Worm (Caenorhabditis elegans): ENCODE measurements around the gene ttr-9.

DNA sequence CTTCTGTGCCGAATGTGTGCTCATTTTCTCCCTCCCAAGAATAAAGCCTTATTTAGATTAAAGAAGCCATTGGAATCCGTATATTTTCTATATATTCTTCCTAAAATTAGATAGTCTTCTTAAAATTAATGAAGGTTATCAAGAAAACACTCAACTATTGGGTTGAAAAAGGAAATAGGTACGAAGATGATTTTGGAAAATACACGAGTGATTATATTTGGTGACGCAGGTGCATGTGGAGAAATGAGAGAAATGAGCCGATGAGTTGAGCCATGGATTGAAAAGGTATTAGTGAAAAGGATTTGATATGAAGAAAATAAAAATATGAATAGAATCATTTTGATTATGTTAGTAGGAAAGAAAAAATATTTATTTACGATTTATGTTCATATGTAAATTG is 25.2 kb downstream of the ttr-9 start, which contains the start of gene cng-3:
- no peak for TF ChIP-seq hmg-11 (tag; optimal IDR thresholded peaks at IDR 0.05)
- TF ChIP-seq nhr-11 (tag; optimal IDR thresholded peaks at IDR 0.05) = no peak
- TF ChIP-seq sea-2 (GFP tag; optimal IDR thresholded peaks at IDR 0.05) = no peak
- TF ChIP-seq nfya-1 (tag; optimal IDR thresholded peaks at IDR 0.05; ENCODE audit: insufficient read depth) = no peak
